Fruit fly (Drosophila melanogaster) whole organism, embryonic: ENCODE results near the gene Fign.

Source experiments
- ATbp ChIP-seq: fragments of 200-800 bp; sonication (Bioruptor generic); optimal IDR thresholded peaks from 2 replicates; lab custom pipeline; 2017; ENCODE audit warnings: missing biosample characterization, mild to moderate bottlenecking, missing genetic modification characterization, missing genetic modification reagents
- Aef1 ChIP-seq: fragments of 200-800 bp; sonication (Bioruptor generic); IDR thresholded peaks from 3 replicates; pipeline ENCODE4 v1.3.6; 2022; ENCODE audit warnings: missing biosample characterization, missing genetic modification characterization
- CG12769 ChIP-seq: fragments of 200-800 bp; sonication (Bioruptor generic); optimal IDR thresholded peaks from 2 replicates; lab custom pipeline; 2019; ENCODE audit warnings: missing biosample characterization, mild to moderate bottlenecking, missing genetic modification characterization, moderate library complexity
- CG12942 ChIP-seq: fragments of 200-800 bp; sonication (Bioruptor generic); optimal IDR thresholded peaks from 3 replicates; lab custom pipeline; 2016; ENCODE audit warnings: missing biosample characterization, missing genetic modification characterization
- CG1602 ChIP-seq: fragments of 200-800 bp; sonication (Bioruptor generic); optimal IDR thresholded peaks from 3 replicates; lab custom pipeline; 2016; ENCODE audit warnings: missing biosample characterization, missing genetic modification characterization
- CG17802 ChIP-seq: fragments of 200-800 bp; sonication (Bioruptor generic); optimal IDR thresholded peaks from 2 replicates; lab custom pipeline; 2018; ENCODE audit warnings: missing biosample characterization, mild to moderate bottlenecking, missing genetic modification characterization, moderate library complexity
- CG18619 ChIP-seq: fragments of 200-800 bp; sonication (Bioruptor generic); optimal IDR thresholded peaks from 3 replicates; lab custom pipeline; 2017; ENCODE audit warnings: missing biosample characterization, mild to moderate bottlenecking, missing genetic modification characterization
- CG2199 ChIP-seq: fragments of 200-800 bp; sonication (Bioruptor generic); IDR thresholded peaks from 3 replicates; pipeline ENCODE4 v1.3.6; 2022; ENCODE audit warnings: missing biosample characterization, missing genetic modification characterization
- CG3065 ChIP-seq: fragments of 200-800 bp; sonication (Bioruptor generic); optimal IDR thresholded peaks from 2 replicates; lab custom pipeline; 2016; ENCODE audit warnings: missing biosample characterization, missing genetic modification characterization
- CG31441 ChIP-seq: fragments of 200-800 bp; sonication (Bioruptor generic); IDR thresholded peaks from 2 replicates; pipeline ENCODE4 v1.3.6; 2022; ENCODE audit warnings: missing biosample characterization, missing genetic modification characterization
- CG4282 ChIP-seq: fragments of 200-800 bp; sonication (Bioruptor generic); optimal IDR thresholded peaks from 2 replicates; lab custom pipeline; 2016; ENCODE audit warnings: missing biosample characterization, missing genetic modification characterization
- CG4424 ChIP-seq: fragments of 200-800 bp; sonication (Bioruptor generic); optimal IDR thresholded peaks from 3 replicates; lab custom pipeline; 2016; ENCODE audit warnings: missing biosample characterization, missing genetic modification characterization
- CG6654 ChIP-seq: fragments of 200-800 bp; sonication (Bioruptor generic); optimal IDR thresholded peaks from 2 replicates; lab custom pipeline; 2017; ENCODE audit warnings: missing biosample characterization, mild to moderate bottlenecking, missing genetic modification characterization
- CG6854 ChIP-seq: fragments of 200-800 bp; sonication (Bioruptor generic); optimal IDR thresholded peaks from 3 replicates; lab custom pipeline; 2017; ENCODE audit warnings: missing biosample characterization, mild to moderate bottlenecking, missing genetic modification characterization
- CG8281 ChIP-seq: fragments of 200-800 bp; sonication (Bioruptor generic); optimal IDR thresholded peaks from 2 replicates; lab custom pipeline; 2018; ENCODE audit warnings: missing biosample characterization, mild to moderate bottlenecking, missing genetic modification characterization, moderate library complexity
- CG8924 ChIP-seq: fragments of 200-800 bp; optimal IDR thresholded peaks from 3 replicates; lab custom pipeline; 2019; ENCODE audit warnings: missing biosample characterization, mild to moderate bottlenecking, missing genetic modification characterization, moderate library complexity
- ERR ChIP-seq: fragments of 200-800 bp; sonication (Bioruptor generic); optimal IDR thresholded peaks from 2 replicates; lab custom pipeline; 2016; ENCODE audit warnings: missing biosample characterization, missing genetic modification characterization
- Fer2 ChIP-seq: fragments of 200-800 bp; sonication (Bioruptor generic); optimal IDR thresholded peaks from 2 replicates; lab custom pipeline; 2018; ENCODE audit warnings: missing biosample characterization, mild to moderate bottlenecking, missing genetic modification characterization, moderate library complexity
- HmgZ ChIP-seq: fragments of 200-800 bp; sonication (Bioruptor generic); optimal IDR thresholded peaks from 2 replicates; lab custom pipeline; 2018; ENCODE audit warnings: missing biosample characterization, mild to moderate bottlenecking, missing genetic modification characterization
- NfI ChIP-seq: fragments of 200-800 bp; sonication (Bioruptor generic); optimal IDR thresholded peaks from 3 replicates; lab custom pipeline; 2018; ENCODE audit warnings: missing biosample characterization, mild to moderate bottlenecking, missing genetic modification characterization, moderate library complexity
- Pdp1 ChIP-seq, 2 experiments: fragments of 200-800 bp; sonication (Bioruptor generic); optimal IDR thresholded peaks; 3 replicates each; lab custom pipeline; 2016; ENCODE audit warnings: missing biosample characterization in 2 of 2, missing genetic modification characterization in 2 of 2, mild to moderate bottlenecking in 1 of 2, moderate library complexity in 1 of 2
- Ravus ChIP-seq: fragments of 200-800 bp; sonication (Bioruptor generic); IDR thresholded peaks from 2 replicates; pipeline ENCODE4 v1.3.6; 2022; ENCODE audit warnings: missing biosample characterization, missing genetic modification characterization
- Rx ChIP-seq: fragments of 200-800 bp; sonication (Bioruptor generic); IDR thresholded peaks from 2 replicates; pipeline ENCODE4 v1.3.6; 2022; ENCODE audit warnings: missing biosample characterization, missing genetic modification characterization
- Sry-δ ChIP-seq: fragments of 200-800 bp; sonication (Bioruptor generic); optimal IDR thresholded peaks from 2 replicates; lab custom pipeline; 2016; ENCODE audit warnings: missing biosample characterization, missing genetic modification characterization
- TFAM ChIP-seq: fragments of 200-800 bp; sonication (Bioruptor generic); optimal IDR thresholded peaks from 2 replicates; lab custom pipeline; 2017; ENCODE audit warnings: missing biosample characterization, missing genetic modification characterization, inconsistent platforms
- bcd ChIP-seq: fragments of 200-800 bp; sonication (Bioruptor generic); optimal IDR thresholded peaks from 2 replicates; lab custom pipeline; 2017; ENCODE audit warnings: missing biosample characterization, mild to moderate bottlenecking, missing genetic modification characterization
- ci ChIP-seq: fragments of 200-800 bp; sonication (Bioruptor generic); IDR thresholded peaks from 3 replicates; pipeline ENCODE4 v1.3.6; 2022; ENCODE audit warnings: missing biosample characterization, missing genetic modification characterization
- cwo ChIP-seq: fragments of 200-800 bp; sonication (Bioruptor generic); optimal IDR thresholded peaks from 3 replicates; lab custom pipeline; 2017; ENCODE audit warnings: missing biosample characterization, missing genetic modification characterization, mild to moderate bottlenecking, moderate library complexity, missing genetic modification reagents
- exex ChIP-seq: fragments of 200-800 bp; sonication (Bioruptor generic); optimal IDR thresholded peaks from 4 replicates; lab custom pipeline; 2018; ENCODE audit warnings: missing biosample characterization, mild to moderate bottlenecking, missing genetic modification characterization, moderate library complexity
- fu2 ChIP-seq: fragments of 200-800 bp; sonication (Bioruptor generic); optimal IDR thresholded peaks from 2 replicates; lab custom pipeline; 2016; ENCODE audit warnings: missing biosample characterization, missing genetic modification characterization
- gce ChIP-seq: fragments of 200-800 bp; sonication (Bioruptor generic); IDR thresholded peaks from 3 replicates; pipeline ENCODE4 v1.3.6; 2022; ENCODE audit warnings: missing biosample characterization, missing genetic modification characterization
- lab ChIP-seq: fragments of 200-800 bp; sonication (Bioruptor generic); optimal IDR thresholded peaks from 3 replicates; lab custom pipeline; 2017; ENCODE audit warnings: missing biosample characterization, missing genetic modification characterization, mild to moderate bottlenecking, moderate library complexity, missing genetic modification reagents
- mirr ChIP-seq: fragments of 200-800 bp; sonication (Bioruptor generic); optimal IDR thresholded peaks from 3 replicates; lab custom pipeline; 2018; ENCODE audit warnings: missing biosample characterization, mild to moderate bottlenecking, missing genetic modification characterization
- nerfin-1 ChIP-seq: fragments of 200-800 bp; sonication (Bioruptor generic); optimal IDR thresholded peaks from 3 replicates; lab custom pipeline; 2019; ENCODE audit warnings: missing biosample characterization, mild to moderate bottlenecking, missing genetic modification characterization, moderate library complexity
- nom ChIP-seq: fragments of 200-800 bp; sonication (Bioruptor generic); optimal IDR thresholded peaks from 2 replicates; lab custom pipeline; 2017; ENCODE audit warnings: missing biosample characterization, missing genetic modification characterization, mild to moderate bottlenecking, moderate library complexity, missing genetic modification reagents
- odd ChIP-seq: fragments of 200-800 bp; sonication (Bioruptor generic); optimal IDR thresholded peaks from 2 replicates; lab custom pipeline; 2017; ENCODE audit warnings: missing biosample characterization, mild to moderate bottlenecking, missing genetic modification characterization
- salm ChIP-seq: fragments of 200-800 bp; sonication (Bioruptor generic); optimal IDR thresholded peaks from 2 replicates; lab custom pipeline; 2018; ENCODE audit warnings: missing biosample characterization, mild to moderate bottlenecking, missing genetic modification characterization
- sens-2 ChIP-seq: fragments of 200-800 bp; sonication (Bioruptor generic); IDR thresholded peaks from 2 replicates; pipeline ENCODE4 v1.3.6; 2022; ENCODE audit warnings: missing biosample characterization, missing genetic modification characterization
- sqz ChIP-seq: fragments of 200-800 bp; sonication (Bioruptor generic); optimal IDR thresholded peaks from 3 replicates; lab custom pipeline; 2018; ENCODE audit warnings: missing biosample characterization, mild to moderate bottlenecking, missing genetic modification characterization
- sug ChIP-seq: fragments of 200-800 bp; optimal IDR thresholded peaks from 2 replicates; lab custom pipeline; 2019; ENCODE audit warnings: missing biosample characterization, mild to moderate bottlenecking, missing genetic modification characterization, moderate library complexity
- tna ChIP-seq: fragments of 200-800 bp; sonication (Bioruptor generic); IDR thresholded peaks from 2 replicates; pipeline ENCODE4 v1.3.6; 2022; ENCODE audit warnings: missing biosample characterization, missing genetic modification characterization; ENCODE audit not compliant: partially characterized antibody

Gene Fign

DNA sequence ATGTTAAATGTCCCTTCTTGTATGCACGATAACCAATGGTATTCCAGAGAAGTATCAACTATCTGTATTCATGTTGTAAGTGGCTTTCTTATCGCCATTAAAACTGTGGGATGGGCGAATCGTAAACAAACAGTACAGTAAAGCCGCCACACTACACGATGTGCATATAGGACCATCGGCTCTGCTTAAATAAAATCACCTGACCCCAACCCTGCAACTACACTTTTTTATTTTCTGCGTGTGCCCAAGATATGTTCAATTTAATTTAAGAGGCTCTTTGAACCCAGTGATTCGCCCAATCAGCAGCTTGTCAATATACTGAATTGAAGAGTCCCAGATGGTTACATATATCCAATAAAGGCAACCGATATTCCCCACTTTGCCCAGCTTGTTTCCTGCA lies 19.9 kb downstream of the Fign start (continued):
- peak; percentile 26 for TF ChIP-seq nom
- no peak for TF ChIP-seq HmgZ (tag; lab: Kevin White, UChicago)
- no peak for TF ChIP-seq gce (GFP tag; lab: Robert Waterston, UW)
- TF ChIP-seq CG1602 (GFP tag; lab: Kevin White, UChicago): no peak
- no peak for TF ChIP-seq CG8281 (tag; lab: Kevin White, UChicago)
- TF ChIP-seq CG6854 (GFP tag; lab: Kevin White, UChicago): no peak
- no peak for TF ChIP-seq fu2 (GFP tag; lab: Kevin White, UChicago)
- no peak for TF ChIP-seq Aef1 (GFP tag; lab: Robert Waterston, UW)
- no peak for TF ChIP-seq CG4282 (GFP tag; lab: Kevin White, UChicago)
- TF ChIP-seq Ravus (GFP tag; lab: Robert Waterston, UW): no peak
- no peak for TF ChIP-seq sens-2 (GFP tag; lab: Robert Waterston, UW)
- TF ChIP-seq, all 482 proteins: peak for 8

DNA sequence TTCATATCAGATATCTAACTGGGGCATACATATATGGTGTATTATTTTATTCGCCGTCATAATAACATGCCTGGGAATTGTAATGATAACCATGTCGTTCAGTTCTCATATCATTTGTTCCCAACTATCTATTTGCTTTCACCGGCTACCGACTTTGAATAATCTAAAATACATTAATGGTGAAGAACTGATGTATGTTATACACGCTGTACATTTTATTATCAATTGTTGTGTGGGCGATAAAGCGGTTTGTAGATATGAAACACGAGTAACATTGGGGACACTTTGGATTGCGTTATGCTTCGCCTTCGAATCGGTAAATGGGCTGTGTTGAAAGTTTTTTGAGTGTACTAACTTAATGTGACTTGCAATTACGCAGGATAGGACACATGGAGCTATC lies 20.5 kb downstream of the Fign start:
- TF ChIP-seq ci (GFP tag; lab: Robert Waterston, UW) (0 out of 3 replicates have a peak, but pooled peaks have one; percentile 19), CG31441 (GFP tag; lab: Robert Waterston, UW) (no peak), sqz (GFP tag; lab: Kevin White, UChicago) (no peak), CG17802 (tag; lab: Kevin White, UChicago) (no peak), tna (GFP tag; lab: Robert Waterston, UW) (no peak), CG18619 (GFP tag; lab: Kevin White, UChicago) (no peak), lab (GFP tag; lab: Kevin White, UChicago) (peak; percentile 5), exex (tag; lab: Kevin White, UChicago) (peak; percentile 75), salm (peak; percentile 27), CG6654 (no peak), CG2199 (GFP tag; lab: Robert Waterston, UW) (no peak), CG4424 (GFP tag; lab: Kevin White, UChicago) (no peak), odd (GFP tag; lab: Kevin White, UChicago) (no peak), NfI (GFP tag; lab: Kevin White, UChicago) (no peak), Rx (no peak), ERR (GFP tag; lab: Kevin White, UChicago) (no peak), CG12769 (tag; lab: Kevin White, UChicago) (peak; percentile 14), sug (tag; lab: Kevin White, UChicago) (peak; percentile 11), mirr (GFP tag; lab: Kevin White, UChicago) (peak; percentile 81), cwo (peak; percentile 10), Pdp1 (GFP tag; optimal IDR thresholded peaks at IDR 0.05; lab: Kevin White, UChicago) (peak in 1 of 2 experiments; percentile 15), CG12942 (GFP tag; lab: Kevin White, UChicago) (no peak), nom (no peak), CG8924 (no peak), Sry-δ (GFP tag; lab: Kevin White, UChicago) (no peak), CG3065 (GFP tag; lab: Kevin White, UChicago) (no peak), bcd (GFP tag; lab: Kevin White, UChicago) (no peak), Fer2 (tag; lab: Kevin White, UChicago) (no peak), nerfin-1 (tag; lab: Kevin White, UChicago) (no peak), ATbp (no peak), TFAM (no peak), Ravus (GFP tag; lab: Robert Waterston, UW) (no peak)
